Worm (Caenorhabditis elegans): ENCODE data around the gene C53A3.1.

The C53A3.1 gene

DNA sequence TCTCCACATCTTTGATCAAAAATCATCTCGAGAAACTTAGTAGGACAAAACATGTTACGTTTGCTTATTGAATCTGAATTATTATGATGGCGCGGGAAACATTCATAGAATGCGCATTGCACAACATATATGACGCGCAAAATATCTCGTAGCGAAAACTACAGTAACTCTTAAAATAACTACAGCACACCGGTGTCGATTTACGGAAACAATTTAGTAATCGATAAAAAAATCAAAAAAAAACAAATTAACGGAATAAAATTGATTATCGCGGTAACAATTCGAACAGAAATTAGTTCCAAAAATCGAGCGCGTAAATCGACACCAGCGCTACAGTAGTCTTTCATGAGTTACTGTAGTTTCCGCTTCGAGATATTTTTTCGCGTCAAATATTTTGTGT, 37.9 kb downstream of the C53A3.1 start:
- no peak for TF ChIP-seq ztf-11 (tag; optimal IDR thresholded peaks at IDR 0.05)
- TF ChIP-seq hmg-11 (tag; optimal IDR thresholded peaks at IDR 0.05): no peak
- no peak for TF ChIP-seq ZK546.5 (tag; optimal IDR thresholded peaks at IDR 0.05)
- TF ChIP-seq lin-39 (tag; optimal IDR thresholded peaks at IDR 0.05): no peak
- TF ChIP-seq jun-1 (tag; optimal IDR thresholded peaks at IDR 0.05): no peak

DNA sequence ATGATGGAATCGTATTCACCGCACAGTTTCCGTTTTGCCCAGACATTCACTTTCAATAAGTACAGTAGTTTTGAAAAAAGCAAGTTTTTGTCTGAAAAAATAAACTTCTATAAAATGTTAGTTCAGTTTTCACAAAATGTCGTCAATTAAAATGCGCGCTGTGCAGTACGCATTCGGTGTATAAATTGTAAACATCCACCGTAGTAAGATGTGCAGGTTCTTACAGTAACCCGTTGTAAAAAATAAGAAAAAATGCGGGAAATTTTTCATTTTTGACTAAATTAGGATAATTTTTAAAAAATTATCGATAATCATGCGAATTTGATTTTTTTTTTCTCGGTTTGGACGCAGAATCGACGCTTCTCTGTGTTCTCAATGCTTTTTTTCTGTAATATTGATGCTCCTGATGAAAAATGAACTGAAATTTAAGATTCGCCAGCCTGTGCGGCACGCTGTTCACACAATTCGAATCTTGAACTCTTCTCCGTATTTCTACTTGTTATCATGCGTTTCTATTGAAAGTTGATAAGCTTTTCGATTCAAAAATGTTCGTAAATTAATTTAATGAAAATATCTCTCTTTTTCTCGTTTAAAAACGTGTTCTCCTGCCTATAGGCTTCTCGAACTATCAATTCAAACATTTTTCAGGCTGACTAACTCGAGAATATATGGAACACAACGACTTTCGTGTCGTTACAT, 42.6 kb downstream of the C53A3.1 start, which contains the start of gene rga-3:
rga-3 (plus strand) TSS at position 649 of the 699 bp plus-strand sequence.
- no peak for TF ChIP-seq nhr-11 (tag; optimal IDR thresholded peaks at IDR 0.05)
- no peak for TF ChIP-seq nhr-43 (tag; optimal IDR thresholded peaks at IDR 0.05; ENCODE audit: poor library complexity, severe bottlenecking)
- TF ChIP-seq fkh-2 (tag; optimal IDR thresholded peaks at IDR 0.05): no peak
- no peak for TF ChIP-seq ztf-4 (tag; optimal IDR thresholded peaks at IDR 0.05)
- no peak for TF ChIP-seq unc-62 (GFP tag; optimal IDR thresholded peaks at IDR 0.05)
- TF ChIP-seq tbx-2 (tag; optimal IDR thresholded peaks at IDR 0.05): no peak
- no peak for TF ChIP-seq nhr-25 (tag; optimal IDR thresholded peaks at IDR 0.05)
- TF ChIP-seq sea-2 (GFP tag; optimal IDR thresholded peaks at IDR 0.05): no peak
- no peak for TF ChIP-seq ama-1 (optimal IDR thresholded peaks at IDR 0.05)

ce11 chrV:5716508-5716907, 43.5 kb downstream of the C53A3.1 start, which contains the start of gene K09H11.9:
TSS of gene K09H11.9 (minus strand) at chrV:5716608.
- TF ChIP-seq elt-3 (tag; optimal IDR thresholded peaks at IDR 0.05): no peak
- no peak for TF ChIP-seq jun-1 (tag; optimal IDR thresholded peaks at IDR 0.05)
- TF ChIP-seq unc-62 (GFP tag; optimal IDR thresholded peaks at IDR 0.05): no peak
- TF ChIP-seq lsy-12 (tag; optimal IDR thresholded peaks at IDR 0.05): no peak
- TF ChIP-seq daf-12 (tag; optimal IDR thresholded peaks at IDR 0.05): no peak
- TF ChIP-seq mdl-1 (tag; optimal IDR thresholded peaks at IDR 0.05): no peak
- no peak for TF ChIP-seq nhr-25 (tag; optimal IDR thresholded peaks at IDR 0.05)
- no peak for TF ChIP-seq fkh-2 (tag; optimal IDR thresholded peaks at IDR 0.05)
- no peak for TF ChIP-seq eor-1 (tag; optimal IDR thresholded peaks at IDR 0.05)
- TF ChIP-seq nfya-1 (tag; optimal IDR thresholded peaks at IDR 0.05; ENCODE audit: insufficient read depth): no peak
- no peak for TF ChIP-seq pqm-1 (tag; optimal IDR thresholded peaks at IDR 0.05)
- TF ChIP-seq fos-1 (tag; optimal IDR thresholded peaks at IDR 0.05): no peak
- no peak for TF ChIP-seq egl-27 (tag; optimal IDR thresholded peaks at IDR 0.05)
- TF ChIP-seq zag-1 (tag; optimal IDR thresholded peaks at IDR 0.05): no peak
- no peak for TF ChIP-seq lin-15B (tag; optimal IDR thresholded peaks at IDR 0.05)

DNA sequence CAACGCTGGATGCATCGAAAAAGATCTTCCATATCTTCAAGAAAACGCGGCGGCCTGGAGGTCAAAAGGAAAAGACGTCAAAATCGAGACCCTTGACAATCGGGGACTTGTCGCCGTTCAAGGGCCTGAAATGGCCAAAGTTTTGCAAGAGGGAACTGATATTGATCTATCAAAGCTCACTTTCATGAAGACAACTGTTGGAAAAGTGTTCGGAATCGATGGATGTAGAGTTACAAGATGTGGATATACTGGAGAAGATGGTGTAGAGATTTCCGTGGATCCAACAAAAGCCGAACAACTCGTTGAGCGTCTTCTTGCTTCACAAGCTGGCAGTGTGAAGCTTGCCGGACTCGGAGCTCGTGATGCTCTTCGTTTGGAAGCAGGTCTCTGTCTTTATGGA, 46.5 kb downstream of the C53A3.1 start:
- no peak for TF ChIP-seq nhr-11 (tag; optimal IDR thresholded peaks at IDR 0.05)
- TF ChIP-seq fos-1 (tag; optimal IDR thresholded peaks at IDR 0.05): no peak
- TF ChIP-seq jun-1 (tag; optimal IDR thresholded peaks at IDR 0.05): no peak
- TF ChIP-seq lin-39 (tag; optimal IDR thresholded peaks at IDR 0.05): no peak
- no peak for TF ChIP-seq ceh-9 (tag; optimal IDR thresholded peaks at IDR 0.05)
- no peak for TF ChIP-seq hmg-11 (tag; optimal IDR thresholded peaks at IDR 0.05)
- TF ChIP-seq R02D3.7 (tag; optimal IDR thresholded peaks at IDR 0.05): no peak
- TF ChIP-seq aly-2 (tag; optimal IDR thresholded peaks at IDR 0.05): no peak
- no peak for TF ChIP-seq egl-5 (tag; optimal IDR thresholded peaks at IDR 0.05)
- TF ChIP-seq zag-1 (tag; optimal IDR thresholded peaks at IDR 0.05): no peak
- no peak for TF ChIP-seq ZK546.5 (tag; optimal IDR thresholded peaks at IDR 0.05)
- TF ChIP-seq ztf-11 (tag; optimal IDR thresholded peaks at IDR 0.05): no peak
- TF ChIP-seq lin-15B (tag; optimal IDR thresholded peaks at IDR 0.05): no peak
- no peak for TF ChIP-seq nhr-67 (tag; optimal IDR thresholded peaks at IDR 0.05)
- TF ChIP-seq tbx-2 (tag; optimal IDR thresholded peaks at IDR 0.05): no peak
- TF ChIP-seq nhr-25 (tag; optimal IDR thresholded peaks at IDR 0.05): no peak
- TF ChIP-seq nfya-1 (tag; optimal IDR thresholded peaks at IDR 0.05; ENCODE audit: insufficient read depth): no peak

DNA sequence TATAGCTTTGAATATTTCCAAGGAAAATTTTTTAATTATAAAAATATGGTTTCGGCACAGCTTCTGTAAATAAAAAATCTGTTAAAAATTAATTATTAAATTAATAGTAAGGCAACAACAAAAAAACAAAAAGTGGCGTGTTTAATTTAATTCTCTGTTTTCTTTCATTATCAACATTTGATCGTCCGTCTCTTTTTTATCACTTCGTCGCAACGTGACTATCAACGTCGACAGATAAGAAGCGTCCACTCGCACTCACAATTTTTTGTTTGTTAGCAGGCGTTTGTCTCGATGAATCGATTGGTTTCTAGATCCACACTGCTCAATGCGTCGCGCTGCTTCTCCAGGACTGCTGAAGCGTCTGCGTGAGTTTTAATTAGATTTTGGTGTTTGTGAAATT, 47.4 kb downstream of the C53A3.1 start, which contains the start of gene gcst-1:
gcst-1 (plus strand) TSS at position 277 of the 400 bp plus-strand sequence.
- TF ChIP-seq lin-39 (tag; optimal IDR thresholded peaks at IDR 0.05): no peak
- TF ChIP-seq lsy-12 (tag; optimal IDR thresholded peaks at IDR 0.05): no peak
- no peak for TF ChIP-seq ztf-11 (tag; optimal IDR thresholded peaks at IDR 0.05)
- peak; percentile 91 for TF ChIP-seq elt-2 (tag; optimal IDR thresholded peaks at IDR 0.05)
- no peak for TF ChIP-seq hmg-11 (tag; optimal IDR thresholded peaks at IDR 0.05)
- peak; percentile 1 for TF ChIP-seq ama-1 (optimal IDR thresholded peaks at IDR 0.05)
- no peak for TF ChIP-seq mdl-1 (tag; optimal IDR thresholded peaks at IDR 0.05)
- TF ChIP-seq jun-1 (tag; optimal IDR thresholded peaks at IDR 0.05): peak; percentile 15
- TF ChIP-seq pqm-1 (tag; optimal IDR thresholded peaks at IDR 0.05): peak; percentile 75

Measured in whole organism, L3 larva.